Worm (Caenorhabditis elegans): ENCODE data around the gene srv-6.

DNA sequence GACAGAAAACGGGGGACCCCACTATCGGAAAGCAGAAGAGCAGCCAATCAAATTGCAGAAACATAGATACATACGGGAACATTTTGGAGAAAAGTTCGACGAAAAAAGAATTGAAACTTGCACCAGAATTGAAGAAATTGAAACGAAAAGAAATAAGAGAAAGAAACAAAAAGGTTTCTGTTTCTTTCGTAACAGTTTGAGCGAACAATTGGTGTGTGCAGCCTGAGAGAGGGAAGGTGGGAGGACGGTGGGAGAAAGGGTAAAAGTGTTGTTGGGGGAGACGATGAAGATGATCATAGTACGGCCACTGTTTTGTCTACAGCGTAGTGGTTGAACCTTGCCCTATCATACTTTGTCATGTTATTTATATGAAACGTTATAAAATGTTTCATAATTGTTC lies 38.1 kb downstream of the srv-6 start:
- TF ChIP-seq C06A6.2 (GFP tag; conservative IDR thresholded peaks at IDR 0.05) (no peak), mxl-1 (tag; optimal IDR thresholded peaks at IDR 0.05) (no peak), rpc-1 (optimal IDR thresholded peaks at IDR 0.05) (no peak), rpc-1 (tag; optimal IDR thresholded peaks at IDR 0.05) (no peak), sdz-38 (tag; optimal IDR thresholded peaks at IDR 0.05) (no peak), bed-2 (GFP tag; IDR thresholded peaks at IDR 0.05) (no peak), ZK185.1 (tag; optimal IDR thresholded peaks at IDR 0.05; ENCODE audit: poor library complexity, severe bottlenecking) (no peak), B0336.3 (GFP tag; IDR thresholded peaks at IDR 0.05) (no peak), aptf-3 (GFP tag; IDR thresholded peaks at IDR 0.05) (no peak), ama-1 (optimal IDR thresholded peaks at IDR 0.05) (no peak), ama-1 (GFP tag; optimal IDR thresholded peaks at IDR 0.05) (no peak), B0035.1 (tag; optimal IDR thresholded peaks at IDR 0.05) (no peak)
